Worm (Caenorhabditis elegans) whole organism, young adult: ENCODE data around the gene F26A1.1.

Experiments
- F10E7.11 ChIP-seq: sonication (generic microtip); optimal IDR thresholded peaks from 2 replicates; lab custom pipeline; 2017; ENCODE audit warnings: mild to moderate bottlenecking, missing genetic modification characterization, moderate library complexity, missing compliant biosample characterization
- F22D6.2 ChIP-seq: sonication (generic microtip); optimal IDR thresholded peaks from 2 replicates; lab custom pipeline; 2016; ENCODE audit warnings: mild to moderate bottlenecking, missing genetic modification characterization, missing compliant biosample characterization
- F23B12.7 ChIP-seq: sonication (generic microtip); optimal IDR thresholded peaks from 2 replicates; lab custom pipeline; 2017; ENCODE audit warnings: missing genetic modification characterization, mild to moderate bottlenecking, missing compliant biosample characterization, antibody characterized with exemption, moderate library complexity; ENCODE audit not compliant: insufficient read depth
- F33H1.4 ChIP-seq: fragments of 200-800 bp; sonication (Bioruptor generic); IDR thresholded peaks from 2 replicates; pipeline ENCODE4 v1.3.6; 2022; ENCODE audit warnings: missing genetic modification reagents, missing genetic modification characterization, missing compliant biosample characterization
- F57A8.1 ChIP-seq: fragments of 200-800 bp; sonication (Bioruptor generic); optimal IDR thresholded peaks from 2 replicates; lab custom pipeline; 2018; ENCODE audit warnings: mild to moderate bottlenecking, missing genetic modification characterization, moderate library complexity, missing compliant biosample characterization
- F57C9.4 ChIP-seq: sonication (generic microtip); optimal IDR thresholded peaks from 2 replicates; lab custom pipeline; 2017; ENCODE audit warnings: mild to moderate bottlenecking, missing genetic modification characterization, missing compliant biosample characterization
- ZK185.1 ChIP-seq: sonication (generic microtip); optimal IDR thresholded peaks from 2 replicates; lab custom pipeline; 2016; ENCODE audit warnings: mild to moderate bottlenecking, missing genetic modification characterization, missing compliant biosample characterization; ENCODE audit not compliant: poor library complexity, severe bottlenecking
- atf-7 ChIP-seq: sonication (generic microtip); optimal IDR thresholded peaks from 2 replicates; lab custom pipeline; 2017; ENCODE audit warnings: mild to moderate bottlenecking, missing genetic modification characterization, missing compliant biosample characterization
- cebp-1 ChIP-seq, 2 experiments: fragments of 200-800 bp in 1 of 2; sonication (Bioruptor generic) in 1 of 2; sonication (generic microtip) in 1 of 2; IDR thresholded peaks in 1 of 2; optimal IDR thresholded peaks in 1 of 2; 2 replicates each; pipeline versions ENCODE4 v1.3.6 to Lab custom; 2017 to 2022; ENCODE audit warnings: missing compliant biosample characterization in 2 of 2, missing genetic modification characterization in 2 of 2, mild to moderate bottlenecking in 1 of 2, missing genetic modification reagents in 1 of 2, moderate library complexity in 1 of 2
- ceh-91 ChIP-seq: fragments of 200-800 bp; sonication (Bioruptor generic); IDR thresholded peaks from 2 replicates; pipeline ENCODE4 v1.3.6; 2022; ENCODE audit warnings: missing genetic modification reagents, missing genetic modification characterization, missing compliant biosample characterization
- dox-1 ChIP-seq: fragments of 200-800 bp; sonication (Bioruptor generic); IDR thresholded peaks from 2 replicates; pipeline ENCODE4 v1.3.6; 2022; ENCODE audit warnings: missing genetic modification reagents, missing genetic modification characterization, missing compliant biosample characterization
- ets-4 ChIP-seq: fragments of 200-800 bp; sonication (Bioruptor generic); optimal IDR thresholded peaks from 2 replicates; lab custom pipeline; 2018; ENCODE audit warnings: mild to moderate bottlenecking, missing genetic modification characterization, missing compliant biosample characterization
- hlh-26 ChIP-seq: fragments of 200-800 bp; sonication (Bioruptor generic); conservative IDR thresholded peaks from 2 replicates; pipeline ENCODE4 v1.3.6; 2022; ENCODE audit warnings: missing genetic modification reagents, missing genetic modification characterization, missing compliant biosample characterization
- hmg-1.2 ChIP-seq: fragments of 200-800 bp; sonication (Bioruptor generic); IDR thresholded peaks from 2 replicates; pipeline ENCODE4 v1.3.6; 2022; ENCODE audit warnings: missing genetic modification reagents, missing genetic modification characterization, missing compliant biosample characterization
- hsf-1 ChIP-seq: fragments of 200-800 bp; sonication (Bioruptor generic); IDR thresholded peaks from 2 replicates; pipeline ENCODE4 v1.3.6; 2022; ENCODE audit warnings: missing genetic modification reagents, missing genetic modification characterization, missing compliant biosample characterization
- lin-40 ChIP-seq: sonication (generic microtip); optimal IDR thresholded peaks from 2 replicates; lab custom pipeline; 2016; ENCODE audit warnings: missing genetic modification characterization, mild to moderate bottlenecking, missing compliant biosample characterization, missing genotype, missing genetic modification reagents
- lin-54 ChIP-seq: fragments of 200-800 bp; sonication (Bioruptor generic); optimal IDR thresholded peaks from 2 replicates; lab custom pipeline; 2018; ENCODE audit warnings: mild to moderate bottlenecking, missing genetic modification characterization, missing compliant biosample characterization
- lsl-1 ChIP-seq: fragments of 200-800 bp; sonication (Bioruptor generic); optimal IDR thresholded peaks from 2 replicates; lab custom pipeline; 2018; ENCODE audit warnings: mild to moderate bottlenecking, missing genetic modification characterization, moderate library complexity, missing compliant biosample characterization
- madf-6 ChIP-seq: fragments of 200-800 bp; sonication (Bioruptor generic); IDR thresholded peaks from 2 replicates; pipeline ENCODE4 v1.3.6; 2022; ENCODE audit warnings: missing genetic modification reagents, missing genetic modification characterization, missing compliant biosample characterization
- madf-8 ChIP-seq: fragments of 200-800 bp; sonication (Bioruptor generic); conservative IDR thresholded peaks from 2 replicates; pipeline ENCODE4 v1.3.6; 2022; ENCODE audit warnings: missing genetic modification reagents, missing genetic modification characterization, missing compliant biosample characterization
- mcd-1 ChIP-seq: fragments of 200-800 bp; sonication (Bioruptor generic); IDR thresholded peaks from 2 replicates; pipeline ENCODE4 v1.3.6; 2022; ENCODE audit warnings: missing genetic modification reagents, missing genetic modification characterization, missing compliant biosample characterization
- mes-4 ChIP-seq: sonication (generic microtip); optimal IDR thresholded peaks from 2 replicates; lab custom pipeline; 2016; ENCODE audit warnings: missing genotype, missing genetic modification characterization, missing compliant biosample characterization
- nhr-80 ChIP-seq: sonication (generic microtip); optimal IDR thresholded peaks from 2 replicates; lab custom pipeline; 2016; ENCODE audit warnings: missing genetic modification characterization, missing compliant biosample characterization
- sptf-2 ChIP-seq: fragments of 200-800 bp; sonication (Bioruptor generic); optimal IDR thresholded peaks from 2 replicates; lab custom pipeline; 2018; ENCODE audit warnings: mild to moderate bottlenecking, missing genetic modification characterization, missing compliant biosample characterization
- tlf-1 ChIP-seq: fragments of 200-800 bp; sonication (Bioruptor generic); optimal IDR thresholded peaks from 2 replicates; lab custom pipeline; 2018; ENCODE audit warnings: mild to moderate bottlenecking, missing genetic modification characterization, missing compliant biosample characterization
- unc-130 ChIP-seq: sonication (generic microtip); optimal IDR thresholded peaks from 2 replicates; lab custom pipeline; 2016; ENCODE audit warnings: missing genetic modification reagents, missing genetic modification characterization, missing compliant biosample characterization
- xnd-1 ChIP-seq: sonication (generic microtip); optimal IDR thresholded peaks from 2 replicates; lab custom pipeline; 2016; ENCODE audit warnings: missing genotype, missing genetic modification reagents, missing genetic modification characterization, missing compliant biosample characterization
- ztf-18 ChIP-seq: sonication (generic microtip); optimal IDR thresholded peaks from 2 replicates; lab custom pipeline; 2016; ENCODE audit warnings: missing genotype, mild to moderate bottlenecking, missing genetic modification characterization, missing compliant biosample characterization
- ztf-3 ChIP-seq: fragments of 200-800 bp; sonication (Bioruptor generic); optimal IDR thresholded peaks from 2 replicates; lab custom pipeline; 2018; ENCODE audit warnings: mild to moderate bottlenecking, missing genetic modification characterization, missing compliant biosample characterization

Gene F26A1.1

ce11 chrIII:4881955-4882354 lies 31.6 kb downstream of the F26A1.1 start:
- TF ChIP-seq hlh-26 (GFP tag; lab: Robert Waterston, UW) (no peak), sptf-2 (GFP tag; lab: Kevin White, UChicago) (no peak), F57C9.4 (no peak), lin-40 (tag; lab: Kevin White, UChicago) (no peak), hsf-1 (no peak), F33H1.4 (GFP tag; lab: Robert Waterston, UW) (no peak), nhr-80 (tag; lab: Kevin White, UChicago) (peak; percentile 32)

ce11 chrIII:4883429-4883828 lies 33.1 kb downstream of the F26A1.1 start, which contains the start of gene clec-5:
TSS of gene clec-5 (minus strand) at chrIII:4883606.
- no peak for TF ChIP-seq mcd-1 (GFP tag; lab: Robert Waterston, UW)

- TF ChIP-seq F23B12.7 (tag; lab: Kevin White, UChicago), result no peak
- TF ChIP-seq nhr-80 (tag; lab: Kevin White, UChicago), result peak; percentile 41
- no peak for TF ChIP-seq ets-4 (GFP tag; lab: Kevin White, UChicago)
These were observed 37.0 kb downstream of the F26A1.1 start, which contains the start of gene clec-6 for ce11 chrIII:4887291-4887690. TSS of gene clec-6 (minus strand) at chrIII:4887444.

- TF ChIP-seq F57A8.1 (GFP tag; lab: Kevin White, UChicago) (no peak), ceh-91 (peak; percentile 66; the same call in 1 of the 2 replicates), hmg-1.2 (GFP tag; lab: Robert Waterston, UW) (0 out of 2 replicates have a peak, but pooled peaks have one; percentile 14), madf-8 (GFP tag; lab: Robert Waterston, UW) (peak; percentile 72), lsl-1 (GFP tag; lab: Kevin White, UChicago) (peak; percentile 95), dox-1 (GFP tag; lab: Robert Waterston, UW) (0 out of 2 replicates have a peak, but pooled peaks have one; percentile 8), lin-54 (GFP tag; lab: Kevin White, UChicago) (peak; percentile 12), mcd-1 (GFP tag; lab: Robert Waterston, UW) (peak; percentile 26; the same call in 1 of the 2 replicates), F22D6.2 (tag; lab: Kevin White, UChicago) (no peak), xnd-1 (tag; lab: Kevin White, UChicago) (peak; percentile 84), madf-6 (GFP tag; lab: Robert Waterston, UW) (peak; percentile 90), F33H1.4 (GFP tag; lab: Robert Waterston, UW) (peak; percentile 90), tlf-1 (GFP tag; lab: Kevin White, UChicago) (no peak), ztf-18 (tag; lab: Kevin White, UChicago) (peak; percentile 21)
These were observed 40.7 kb downstream of the F26A1.1 start, which contains the start of gene F26F4.5 for ce11 chrIII:4890997-4891396. TSS of gene F26F4.5 (minus strand) at chrIII:4891252.

ce11 chrIII:4893540-4893939 lies 43.2 kb downstream of the F26A1.1 start, which contains the start of gene F26F4.6:
TSS of gene F26F4.6 (minus strand) at chrIII:4893640.
- TF ChIP-seq tlf-1 (GFP tag; lab: Kevin White, UChicago) (no peak), F57A8.1 (GFP tag; lab: Kevin White, UChicago) (no peak), F10E7.11 (tag; lab: Kevin White, UChicago) (no peak), hsf-1 (no peak), ztf-3 (GFP tag; lab: Kevin White, UChicago) (no peak), ZK185.1 (no peak), unc-130 (no peak), atf-7 (tag; lab: Kevin White, UChicago) (no peak), cebp-1 (GFP tag; IDR thresholded peaks at IDR 0.05; lab: Robert Waterston, UW) (no peak), cebp-1 (tag; optimal IDR thresholded peaks at IDR 0.05; lab: Kevin White, UChicago) (no peak), mes-4 (tag; lab: Kevin White, UChicago) (no peak)
